Worm (Caenorhabditis elegans) whole organism, late embryonic: ENCODE measurements around the gene dss-1.
A peak's percentile ranks its signal among the peaks of the same experiment; 100 is the strongest.

ENCODE experiments used
- F13H6.1 ChIP-seq: sonication (generic microtip); optimal IDR thresholded peaks from 2 replicates; lab custom pipeline; 2016; ENCODE audit warnings: missing genetic modification characterization, missing compliant biosample characterization
- K02D7.2 ChIP-seq: sonication (generic microtip); optimal IDR thresholded peaks from 2 replicates; lab custom pipeline; 2017; ENCODE audit warnings: mild to moderate bottlenecking, missing genetic modification characterization, missing compliant biosample characterization
- K09A11.1 ChIP-seq: sonication (generic microtip); optimal IDR thresholded peaks from 2 replicates; lab custom pipeline; 2017; ENCODE audit warnings: antibody characterized with exemption, mild to moderate bottlenecking, missing genetic modification characterization, missing compliant biosample characterization; ENCODE audit not compliant: insufficient read depth
- Y22D7AL.16 ChIP-seq: sonication (generic microtip); optimal IDR thresholded peaks from 2 replicates; lab custom pipeline; 2016; ENCODE audit warnings: missing genetic modification characterization, missing compliant biosample characterization
- ceh-18 ChIP-seq: sonication (generic microtip); optimal IDR thresholded peaks from 2 replicates; lab custom pipeline; 2016; ENCODE audit warnings: missing genetic modification characterization, missing compliant biosample characterization
- ceh-19 ChIP-seq: fragments of 200-800 bp; sonication (Bioruptor generic); optimal IDR thresholded peaks from 2 replicates; lab custom pipeline; 2018; ENCODE audit warnings: mild to moderate bottlenecking, missing genetic modification characterization, missing compliant biosample characterization
- ceh-22 ChIP-seq: sonication (generic microtip); optimal IDR thresholded peaks from 2 replicates; lab custom pipeline; 2017; ENCODE audit warnings: missing biosample characterization, missing genetic modification characterization
- ceh-24 ChIP-seq: sonication (generic microtip); optimal IDR thresholded peaks from 2 replicates; lab custom pipeline; 2016; ENCODE audit warnings: mild to moderate bottlenecking, missing genetic modification characterization, missing compliant biosample characterization
- ceh-30 ChIP-seq: fragments of 150-350 bp; optimal IDR thresholded peaks from 2 replicates; lab custom pipeline; 2014; ENCODE audit warnings: missing biosample characterization, missing genetic modification characterization
- ceh-31 ChIP-seq: sonication (generic microtip); optimal IDR thresholded peaks from 2 replicates; lab custom pipeline; 2016; ENCODE audit warnings: missing genetic modification characterization, missing compliant biosample characterization
- ceh-34 ChIP-seq: sonication (generic microtip); optimal IDR thresholded peaks from 2 replicates; lab custom pipeline; 2016; ENCODE audit warnings: mild to moderate bottlenecking, missing genetic modification characterization, missing compliant biosample characterization
- ceh-9 ChIP-seq: sonication (generic microtip); optimal IDR thresholded peaks from 2 replicates; lab custom pipeline; 2016; ENCODE audit warnings: mild to moderate bottlenecking, missing genetic modification characterization, inconsistent platforms, missing compliant biosample characterization
- dve-1 ChIP-seq: sonication (generic microtip); optimal IDR thresholded peaks from 2 replicates; lab custom pipeline; 2017; ENCODE audit warnings: antibody characterized with exemption, mild to moderate bottlenecking, missing genetic modification characterization, missing compliant biosample characterization
- ets-4 ChIP-seq: sonication (generic microtip); optimal IDR thresholded peaks from 2 replicates; lab custom pipeline; 2016; ENCODE audit warnings: missing genetic modification characterization, missing compliant biosample characterization
- eyg-1 ChIP-seq: sonication (generic microtip); optimal IDR thresholded peaks from 2 replicates; lab custom pipeline; 2016; ENCODE audit warnings: missing genotype, missing genetic modification characterization, missing compliant biosample characterization
- fkh-10 ChIP-seq: fragments of 150-350 bp; optimal IDR thresholded peaks from 2 replicates; lab custom pipeline; 2014; ENCODE audit warnings: missing biosample characterization, missing genetic modification reagents, missing genetic modification characterization
- fkh-6 ChIP-seq: sonication (generic microtip); optimal IDR thresholded peaks from 2 replicates; lab custom pipeline; 2016; ENCODE audit warnings: missing genetic modification characterization, missing compliant biosample characterization
- hlh-13 ChIP-seq: fragments of 200-800 bp; sonication (Bioruptor generic); optimal IDR thresholded peaks from 2 replicates; lab custom pipeline; 2018; ENCODE audit warnings: mild to moderate bottlenecking, missing genetic modification characterization, missing compliant biosample characterization
- hlh-15 ChIP-seq: sonication (generic microtip); optimal IDR thresholded peaks from 2 replicates; lab custom pipeline; 2016; ENCODE audit warnings: missing genetic modification characterization, missing compliant biosample characterization
- lim-6 ChIP-seq: sonication (generic microtip); optimal IDR thresholded peaks from 2 replicates; lab custom pipeline; 2016; ENCODE audit warnings: missing genetic modification characterization, missing compliant biosample characterization
- lin-11 ChIP-seq: fragments of 200-800 bp; sonication (Bioruptor generic); optimal IDR thresholded peaks from 2 replicates; lab custom pipeline; 2018; ENCODE audit warnings: mild to moderate bottlenecking, missing genetic modification characterization, missing compliant biosample characterization
- mec-3 ChIP-seq: sonication (generic microtip); optimal IDR thresholded peaks from 2 replicates; lab custom pipeline; 2016; ENCODE audit warnings: borderline replicate concordance, missing genetic modification characterization, missing compliant biosample characterization
- odd-2 ChIP-seq: sonication (generic microtip); optimal IDR thresholded peaks from 2 replicates; lab custom pipeline; 2017; ENCODE audit warnings: antibody characterized with exemption, mild to moderate bottlenecking, missing genetic modification characterization, missing compliant biosample characterization
- pat-9 ChIP-seq: fragments of 200-800 bp; sonication (Bioruptor generic); optimal IDR thresholded peaks from 2 replicates; lab custom pipeline; 2018; ENCODE audit warnings: mild to moderate bottlenecking, missing genetic modification characterization, moderate library complexity, missing compliant biosample characterization
- pax-1 ChIP-seq: fragments of 150-350 bp; optimal IDR thresholded peaks from 2 replicates; lab custom pipeline; 2014; ENCODE audit warnings: missing biosample characterization, missing genetic modification characterization
- pha-2 ChIP-seq: sonication (generic microtip); optimal IDR thresholded peaks from 2 replicates; lab custom pipeline; 2017; ENCODE audit warnings: mild to moderate bottlenecking, missing genetic modification characterization, missing compliant biosample characterization
- pha-4 ChIP-seq: fragments of 150-350 bp; optimal IDR thresholded peaks from 2 replicates; lab custom pipeline; 2018; ENCODE audit warnings: missing biosample characterization, missing genetic modification reagents, missing genetic modification characterization
- pqm-1 ChIP-seq: sonication (generic microtip); optimal IDR thresholded peaks from 2 replicates; lab custom pipeline; 2016; ENCODE audit warnings: missing genetic modification characterization, missing compliant biosample characterization
- ref-2 ChIP-seq: sonication (generic microtip); optimal IDR thresholded peaks from 2 replicates; lab custom pipeline; 2016; ENCODE audit warnings: missing genetic modification characterization, missing compliant biosample characterization
- rnt-1 ChIP-seq: sonication (generic microtip); optimal IDR thresholded peaks from 2 replicates; lab custom pipeline; 2016; ENCODE audit warnings: missing genetic modification characterization, missing compliant biosample characterization
- sdc-2 ChIP-seq: sonication (generic microtip); optimal IDR thresholded peaks from 2 replicates; lab custom pipeline; 2016; ENCODE audit warnings: missing genotype, missing genetic modification characterization, missing compliant biosample characterization
- sox-2 ChIP-seq: fragments of 200-800 bp; sonication (Bioruptor generic); IDR thresholded peaks from 2 replicates; pipeline ENCODE4 v1.3.6; 2022; ENCODE audit warnings: missing genetic modification reagents, missing genetic modification characterization, missing compliant biosample characterization
- tbx-2 ChIP-seq: sonication (generic microtip); optimal IDR thresholded peaks from 2 replicates; lab custom pipeline; 2016; ENCODE audit warnings: missing genetic modification characterization, missing compliant biosample characterization
- tbx-7 ChIP-seq: sonication (generic microtip); optimal IDR thresholded peaks from 2 replicates; lab custom pipeline; 2016; ENCODE audit warnings: missing genotype, missing genetic modification characterization, missing compliant biosample characterization
- unc-3 ChIP-seq, 2 experiments: fragments of 200-800 bp in 1 of 2; sonication (Bioruptor generic) in 1 of 2; sonication (generic microtip) in 1 of 2; conservative IDR thresholded peaks in 1 of 2; optimal IDR thresholded peaks in 1 of 2; 2 replicates each; pipeline versions ENCODE4 v1.3.6 to Lab custom; 2016 to 2022; ENCODE audit warnings: missing compliant biosample characterization in 2 of 2, missing genetic modification characterization in 2 of 2, missing genetic modification reagents in 1 of 2
- unc-42 ChIP-seq: sonication (generic microtip); optimal IDR thresholded peaks from 2 replicates; lab custom pipeline; 2016; ENCODE audit warnings: missing genotype, missing genetic modification characterization, missing compliant biosample characterization
- unc-55 ChIP-seq: sonication (generic microtip); optimal IDR thresholded peaks from 2 replicates; lab custom pipeline; 2017; ENCODE audit warnings: missing biosample characterization, missing genetic modification reagents, missing genetic modification characterization
- unc-86 ChIP-seq: sonication (generic microtip); optimal IDR thresholded peaks from 2 replicates; lab custom pipeline; 2016; ENCODE audit warnings: missing genetic modification characterization, missing compliant biosample characterization
- zip-5 ChIP-seq: sonication (generic microtip); optimal IDR thresholded peaks from 2 replicates; lab custom pipeline; 2016; ENCODE audit warnings: missing genetic modification characterization, missing compliant biosample characterization

The dss-1 gene

DNA sequence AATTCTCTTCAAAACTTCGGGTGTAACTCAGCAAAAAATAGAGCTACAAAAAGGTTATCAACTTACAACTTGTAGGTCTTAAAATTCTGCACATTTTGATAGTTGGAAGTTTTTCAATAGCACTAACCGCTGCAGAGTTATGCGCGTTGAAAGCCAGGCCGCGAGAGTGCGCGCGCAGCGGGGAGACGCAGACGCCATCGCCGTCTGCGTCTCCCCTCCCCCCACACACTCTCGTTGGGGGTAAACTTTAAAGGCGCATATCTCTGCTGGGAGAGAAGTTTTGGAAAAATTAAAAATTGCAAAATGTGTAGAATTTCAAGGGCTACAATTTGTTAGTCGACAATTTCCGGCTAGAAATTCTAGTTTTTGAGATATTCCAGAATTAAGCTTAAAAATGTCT, 33.4 kb upstream of the dss-1 start:
- TF ChIP-seq pqm-1 (tag; lab: Kevin White, UChicago) (no peak), ref-2 (no peak), ceh-34 (tag; lab: Kevin White, UChicago) (no peak), K09A11.1 (tag; lab: Kevin White, UChicago) (no peak), pat-9 (tag; lab: Kevin White, UChicago) (no peak), ceh-18 (no peak), fkh-6 (tag; lab: Kevin White, UChicago) (no peak), lin-11 (no peak), sox-2 (GFP tag; lab: Robert Waterston, UW) (no peak), sdc-2 (no peak), lim-6 (tag; lab: Kevin White, UChicago) (no peak), pax-1 (tag; lab: Kevin White, UChicago) (no peak), rnt-1 (tag; lab: Kevin White, UChicago) (no peak), ets-4 (tag; lab: Kevin White, UChicago) (no peak), hlh-13 (GFP tag; lab: Kevin White, UChicago) (no peak), ceh-9 (no peak), tbx-7 (tag; lab: Kevin White, UChicago) (no peak), ceh-24 (no peak), dve-1 (tag; lab: Kevin White, UChicago) (no peak), pha-4 (tag; lab: Kevin White, UChicago) (no peak)
- TF ChIP-seq, all 69 proteins: peak for 0

- TF ChIP-seq unc-55 (GFP tag; lab: Kevin White, UChicago) (no peak), ets-4 (tag; lab: Kevin White, UChicago) (no peak), ceh-22 (tag; lab: Kevin White, UChicago) (no peak), K02D7.2 (no peak), fkh-10 (no peak), pha-2 (tag; lab: Kevin White, UChicago) (no peak), unc-86 (tag; lab: Kevin White, UChicago) (no peak), ceh-30 (tag; lab: Kevin White, UChicago) (no peak), eyg-1 (tag; lab: Kevin White, UChicago) (no peak), unc-42 (tag; lab: Kevin White, UChicago) (no peak), ceh-19 (GFP tag; lab: Kevin White, UChicago) (no peak), Y22D7AL.16 (tag; lab: Kevin White, UChicago) (no peak), lim-6 (tag; lab: Kevin White, UChicago) (no peak), odd-2 (tag; lab: Kevin White, UChicago) (no peak), ceh-18 (no peak), zip-5 (tag; lab: Kevin White, UChicago) (no peak), unc-3 (GFP tag; conservative IDR thresholded peaks at IDR 0.05; lab: Robert Waterston, UW) (no peak), unc-3 (tag; optimal IDR thresholded peaks at IDR 0.05; lab: Kevin White, UChicago) (no peak), pha-4 (tag; lab: Kevin White, UChicago) (no peak)
- TF ChIP-seq, all 69 proteins: peak for 0
These were observed 32.5 kb upstream of the dss-1 start for ce11 chrIII:1228593-1228992.

DNA sequence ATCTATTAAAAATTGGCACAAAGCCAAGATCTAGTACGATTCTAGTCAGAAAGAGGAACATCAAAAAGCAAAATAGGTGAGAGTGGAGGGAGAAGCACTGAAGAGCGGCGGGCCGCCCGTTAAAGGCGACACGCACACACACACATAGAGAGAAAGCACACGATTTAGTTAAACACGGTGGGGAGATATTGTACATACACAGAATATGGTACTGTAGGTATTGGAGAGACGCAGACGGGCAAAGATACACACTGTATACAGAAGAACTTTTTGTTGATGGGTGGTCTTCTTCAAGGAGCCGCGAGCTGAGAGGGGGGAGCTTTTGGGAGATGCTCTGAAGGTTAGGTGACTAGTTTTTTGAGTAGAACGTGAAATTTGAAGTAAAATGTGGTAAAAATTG, 30.2 kb upstream of the dss-1 start:
- TF ChIP-seq ceh-18, result peak; percentile 9
- no peak for TF ChIP-seq mec-3 (tag; lab: Kevin White, UChicago)
- peak; percentile 19 for TF ChIP-seq ceh-34 (tag; lab: Kevin White, UChicago)
- TF ChIP-seq ceh-31 (tag; lab: Kevin White, UChicago), result no peak
- TF ChIP-seq dve-1 (tag; lab: Kevin White, UChicago), result peak; percentile 44
- peak; percentile 14 for TF ChIP-seq tbx-2 (tag; lab: Kevin White, UChicago)
- no peak for TF ChIP-seq unc-3 (GFP tag; conservative IDR thresholded peaks at IDR 0.05; lab: Robert Waterston, UW)
- no peak for TF ChIP-seq unc-3 (tag; optimal IDR thresholded peaks at IDR 0.05; lab: Kevin White, UChicago)
- TF ChIP-seq hlh-15 (tag; lab: Kevin White, UChicago), result no peak
- peak; percentile 1 for TF ChIP-seq F13H6.1 (tag; lab: Kevin White, UChicago)
